Worm (Caenorhabditis elegans) whole organism, L4 larva: ENCODE measurements around the gene sru-22.

Source experiments
- ZK546.5 ChIP-seq, 2 experiments: sonication (generic microtip); optimal IDR thresholded peaks; 2 replicates each; lab custom pipeline; 2017; ENCODE audit warnings: missing biosample characterization in 2 of 2, missing genetic modification characterization in 2 of 2
- fos-1 ChIP-seq: fragments of 150-350 bp; optimal IDR thresholded peaks from 2 replicates; lab custom pipeline; 2014; ENCODE audit warnings: missing biosample characterization, missing genetic modification characterization
- lin-13 ChIP-seq: fragments of 150-350 bp; optimal IDR thresholded peaks from 2 replicates; lab custom pipeline; 2014; ENCODE audit warnings: missing biosample characterization, missing genetic modification reagents, missing genetic modification characterization
- snpc-4 ChIP-seq: fragments of 150-350 bp; optimal IDR thresholded peaks from 2 replicates; lab custom pipeline; 2014; ENCODE audit warnings: missing biosample characterization, missing genetic modification characterization
- zip-2 ChIP-seq: fragments of 150-350 bp; optimal IDR thresholded peaks from 2 replicates; lab custom pipeline; 2014; ENCODE audit warnings: missing biosample characterization, missing genetic modification characterization
- ztf-7 ChIP-seq: fragments of 150-350 bp; optimal IDR thresholded peaks from 2 replicates; lab custom pipeline; 2014; ENCODE audit warnings: missing biosample characterization, missing genetic modification characterization

DNA sequence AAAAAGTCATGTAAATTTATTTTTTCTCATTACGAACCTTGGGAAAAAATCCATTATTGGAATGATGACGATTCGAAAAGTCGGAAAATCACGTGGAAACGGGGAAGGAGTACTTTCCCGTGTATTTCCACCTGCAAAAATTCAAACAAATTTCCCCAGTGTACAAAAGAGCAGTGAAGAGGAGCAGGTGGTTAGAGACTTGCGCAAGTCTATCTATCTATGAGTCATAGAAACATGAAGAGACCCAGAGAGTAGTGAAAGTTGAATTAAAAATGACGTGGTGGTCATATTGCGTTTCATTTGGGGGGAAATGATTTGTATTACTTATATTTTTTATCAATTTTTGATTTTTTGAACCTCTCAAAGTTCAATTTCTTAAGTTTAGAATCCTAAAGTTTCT, 25.7 kb upstream of the sru-22 start, which contains the start of gene nhr-50:
- no peak for TF ChIP-seq ZK546.5 (tag; optimal IDR thresholded peaks at IDR 0.05; lab: Kevin White, UChicago)
- no peak for TF ChIP-seq ztf-7 (tag; lab: Kevin White, UChicago)
- no peak for TF ChIP-seq lin-13
- no peak for TF ChIP-seq fos-1 (tag; lab: Kevin White, UChicago)
- TF ChIP-seq snpc-4 (tag; lab: Kevin White, UChicago), result no peak
- no peak for TF ChIP-seq zip-2 (tag; lab: Kevin White, UChicago)
